Worm (Caenorhabditis elegans): ENCODE data around the gene rps-21.
A peak's percentile ranks its signal among the peaks of the same experiment; 100 is the strongest.

ce11 chrIII:7198838-7199237 lies 9.4 kb upstream of the rps-21 start, which contains the start of gene pfd-5:
- TF ChIP-seq snpc-4 (tag; optimal IDR thresholded peaks at IDR 0.05) (no peak), unc-62 (GFP tag; optimal IDR thresholded peaks at IDR 0.05) (no peak), ces-1 (GFP tag; optimal IDR thresholded peaks at IDR 0.05) (peak; percentile 28), mep-1 (tag; optimal IDR thresholded peaks at IDR 0.05) (no peak), nhr-28 (tag; optimal IDR thresholded peaks at IDR 0.05) (no peak)

All from whole organism, mixed stage, embryonic.